Worm (Caenorhabditis elegans): ENCODE data around the gene Y69E1A.1.

Y69E1A.1 gene

ce11 chrIV:10964688-10965087, 16.0 kb upstream of the Y69E1A.1 start (continued):
- TF ChIP-seq Y5F2A.4 (GFP tag; optimal IDR thresholded peaks at IDR 0.05) (no peak), unc-39 (tag; optimal IDR thresholded peaks at IDR 0.05) (no peak), hlh-30 (tag; optimal IDR thresholded peaks at IDR 0.05; ENCODE audit: insufficient read depth) (peak; percentile 44), ceh-20 (GFP tag; IDR thresholded peaks at IDR 0.05) (no peak), zfp-2 (tag; optimal IDR thresholded peaks at IDR 0.05) (no peak), Y105C5A.15 (GFP tag; IDR thresholded peaks at IDR 0.05) (no peak), hlh-11 (tag; optimal IDR thresholded peaks at IDR 0.05) (no peak), daf-16 (GFP tag; optimal IDR thresholded peaks at IDR 0.05) (no peak), daf-16 (tag; optimal IDR thresholded peaks at IDR 0.05) (peak; percentile 55), zip-2 (tag; optimal IDR thresholded peaks at IDR 0.05) (no peak), F44E2.7 (GFP tag; IDR thresholded peaks at IDR 0.05) (no peak), saeg-2 (GFP tag; IDR thresholded peaks at IDR 0.05) (no peak), ZK337.2 (GFP tag; IDR thresholded peaks at IDR 0.05) (no peak), D1046.2 (GFP tag; IDR thresholded peaks at IDR 0.05) (no peak), R02D3.7 (tag; optimal IDR thresholded peaks at IDR 0.05) (no peak), mxl-2 (GFP tag; conservative IDR thresholded peaks at IDR 0.05) (no peak), Y48G9A.11 (GFP tag; IDR thresholded peaks at IDR 0.05) (no peak), madf-9 (GFP tag; conservative IDR thresholded peaks at IDR 0.05) (no peak), dmd-9 (GFP tag; IDR thresholded peaks at IDR 0.05) (no peak), dmd-6 (GFP tag; IDR thresholded peaks at IDR 0.05) (peak; percentile 72), nhr-237 (tag; optimal IDR thresholded peaks at IDR 0.05) (no peak), F37D6.2 (tag; optimal IDR thresholded peaks at IDR 0.05) (no peak), unc-130 (GFP tag; optimal IDR thresholded peaks at IDR 0.05) (no peak), skn-1 (tag; optimal IDR thresholded peaks at IDR 0.05) (no peak), ces-1 (GFP tag; optimal IDR thresholded peaks at IDR 0.05) (no peak), egl-43 (GFP tag; IDR thresholded peaks at IDR 0.05) (no peak), lin-15B (tag; optimal IDR thresholded peaks at IDR 0.05) (no peak), ceh-62 (tag; optimal IDR thresholded peaks at IDR 0.05) (no peak), nhr-111 (GFP tag; optimal IDR thresholded peaks at IDR 0.05) (no peak), nhr-6 (tag; optimal IDR thresholded peaks at IDR 0.05) (no peak), lin-13 (GFP tag; optimal IDR thresholded peaks at IDR 0.05) (no peak), T20F7.1 (GFP tag; optimal IDR thresholded peaks at IDR 0.05) (no peak), ama-1 (optimal IDR thresholded peaks at IDR 0.05) (no peak), F49E8.2 (tag; optimal IDR thresholded peaks at IDR 0.05; ENCODE audit: borderline replicate concordance) (no peak), snpc-1.2 (GFP tag; IDR thresholded peaks at IDR 0.05) (no peak), nhr-10 (tag; optimal IDR thresholded peaks at IDR 0.05) (no peak), nhr-77 (tag; optimal IDR thresholded peaks at IDR 0.05) (peak; percentile 24), unc-62 (GFP tag; optimal IDR thresholded peaks at IDR 0.05 in 1 of 2) (no peak), unc-62 (tag; optimal IDR thresholded peaks at IDR 0.05) (no peak), lin-39 (tag; optimal IDR thresholded peaks at IDR 0.05) (no peak), tra-1 (GFP tag; IDR thresholded peaks at IDR 0.05) (no peak)

ce11 chrIV:10958230-10958588, 9.5 kb upstream of the Y69E1A.1 start, which contains the start of gene sri-19:
TSS of gene sri-19 (plus strand) at chrIV:10958372.
- TF ChIP-seq F37D6.2 (tag; optimal IDR thresholded peaks at IDR 0.05) = no peak
- TF ChIP-seq hlh-11 (tag; optimal IDR thresholded peaks at IDR 0.05) = no peak
- no peak for TF ChIP-seq lsy-2 (tag; optimal IDR thresholded peaks at IDR 0.05)
- TF ChIP-seq snpc-1.2 (GFP tag; IDR thresholded peaks at IDR 0.05) = no peak
- no peak for TF ChIP-seq lin-15B (tag; optimal IDR thresholded peaks at IDR 0.05)
- no peak for TF ChIP-seq rbr-2 (tag; optimal IDR thresholded peaks at IDR 0.05)
- TF ChIP-seq lin-13 (GFP tag; optimal IDR thresholded peaks at IDR 0.05) = no peak
- TF ChIP-seq T20F7.1 (GFP tag; optimal IDR thresholded peaks at IDR 0.05) = no peak
- no peak for TF ChIP-seq zip-11 (GFP tag; IDR thresholded peaks at IDR 0.05)
- TF ChIP-seq mxl-3 (GFP tag; optimal IDR thresholded peaks at IDR 0.05) = no peak
- TF ChIP-seq ceh-82 (tag; optimal IDR thresholded peaks at IDR 0.05) = no peak
